Worm (Caenorhabditis elegans) whole organism, L3 larva: Measurements from ENCODE around the gene Y41D4B.24.
"Not testable (repeated sequence)": the region's sequence is repeated elsewhere in the genome, so short reads cannot be mapped to it uniquely, and the experiment has no call there.

ENCODE experiments used
- R02D3.7 ChIP-seq: fragments of 150-350 bp; optimal IDR thresholded peaks from 2 replicates; lab custom pipeline; 2014; ENCODE audit warnings: missing biosample characterization, missing genetic modification characterization
- ama-1 ChIP-seq: fragments of 150-350 bp; optimal IDR thresholded peaks from 2 replicates; lab custom pipeline; 2018
- ceh-16 ChIP-seq: sonication (generic microtip); optimal IDR thresholded peaks from 2 replicates; lab custom pipeline; 2017; ENCODE audit warnings: missing biosample characterization, missing genetic modification characterization
- ceh-28 ChIP-seq: fragments of 150-350 bp; optimal IDR thresholded peaks from 2 replicates; lab custom pipeline; 2014; ENCODE audit warnings: missing biosample characterization, missing genetic modification reagents, missing genetic modification characterization
- ceh-82 ChIP-seq: fragments of 150-350 bp; optimal IDR thresholded peaks from 2 replicates; lab custom pipeline; 2014; ENCODE audit warnings: missing biosample characterization, missing genetic modification characterization
- daf-12 ChIP-seq: fragments of 150-350 bp; optimal IDR thresholded peaks from 2 replicates; lab custom pipeline; 2014; ENCODE audit warnings: missing biosample characterization, missing genetic modification reagents, missing genetic modification characterization
- egl-27 ChIP-seq: sonication (generic microtip); optimal IDR thresholded peaks from 4 replicates; lab custom pipeline; 2017; ENCODE audit warnings: missing biosample characterization, missing genetic modification reagents, missing genetic modification characterization
- elt-1 ChIP-seq: fragments of 150-350 bp; optimal IDR thresholded peaks from 2 replicates; lab custom pipeline; 2014; ENCODE audit warnings: missing biosample characterization, missing genetic modification characterization
- elt-2 ChIP-seq: sonication (generic microtip); optimal IDR thresholded peaks from 2 replicates; lab custom pipeline; 2016; ENCODE audit warnings: missing genetic modification reagents, mild to moderate bottlenecking, missing genetic modification characterization, missing compliant biosample characterization
- eor-1 ChIP-seq, 2 experiments: fragments of 150-350 bp; optimal IDR thresholded peaks; 2 replicates each; lab custom pipeline; 2014 to 2018; ENCODE audit warnings: missing biosample characterization in 2 of 2, missing genetic modification characterization in 2 of 2
- fkh-10 ChIP-seq: sonication (generic microtip); optimal IDR thresholded peaks from 2 replicates; lab custom pipeline; 2017; ENCODE audit warnings: missing biosample characterization, missing genetic modification reagents, missing genetic modification characterization
- fkh-2 ChIP-seq: fragments of 150-350 bp; optimal IDR thresholded peaks from 2 replicates; lab custom pipeline; 2014; ENCODE audit warnings: missing biosample characterization, missing genetic modification reagents, missing genetic modification characterization
- hmg-11 ChIP-seq: sonication (generic microtip); optimal IDR thresholded peaks from 2 replicates; lab custom pipeline; 2016; ENCODE audit warnings: missing genetic modification characterization, missing compliant biosample characterization
- jun-1 ChIP-seq: fragments of 150-350 bp; optimal IDR thresholded peaks from 2 replicates; lab custom pipeline; 2014; ENCODE audit warnings: missing biosample characterization, missing genetic modification reagents, missing genetic modification characterization
- lin-15B ChIP-seq: fragments of 150-350 bp; optimal IDR thresholded peaks from 2 replicates; lab custom pipeline; 2014; ENCODE audit warnings: missing biosample characterization, missing genetic modification characterization
- lin-39 ChIP-seq: fragments of 150-350 bp; optimal IDR thresholded peaks from 2 replicates; lab custom pipeline; 2018; ENCODE audit warnings: missing biosample characterization, missing genetic modification reagents, missing genetic modification characterization
- lsy-12 ChIP-seq: sonication (generic microtip); optimal IDR thresholded peaks from 2 replicates; lab custom pipeline; 2016; ENCODE audit warnings: mild to moderate bottlenecking, missing genetic modification characterization, missing compliant biosample characterization
- mdl-1 ChIP-seq: fragments of 150-350 bp; optimal IDR thresholded peaks from 2 replicates; lab custom pipeline; 2014; ENCODE audit warnings: missing biosample characterization, missing genetic modification characterization
- nfya-1 ChIP-seq: sonication (generic microtip); optimal IDR thresholded peaks from 2 replicates; lab custom pipeline; 2017; ENCODE audit warnings: missing genetic modification characterization, mild to moderate bottlenecking, missing compliant biosample characterization, antibody characterized with exemption, moderate library complexity; ENCODE audit not compliant: insufficient read depth
- nhr-11 ChIP-seq: fragments of 150-350 bp; optimal IDR thresholded peaks from 2 replicates; lab custom pipeline; 2014; ENCODE audit warnings: missing biosample characterization, missing genetic modification characterization
- nhr-23 ChIP-seq: fragments of 150-350 bp; optimal IDR thresholded peaks from 2 replicates; lab custom pipeline; 2014; ENCODE audit warnings: missing biosample characterization, missing genetic modification reagents, missing genetic modification characterization
- nhr-237 ChIP-seq: fragments of 150-350 bp; optimal IDR thresholded peaks from 2 replicates; lab custom pipeline; 2014; ENCODE audit warnings: missing biosample characterization, missing genetic modification characterization
- nhr-25 ChIP-seq: sonication (generic microtip); optimal IDR thresholded peaks from 2 replicates; lab custom pipeline; 2017; ENCODE audit warnings: missing biosample characterization, missing genetic modification characterization
- nhr-28 ChIP-seq: fragments of 150-350 bp; optimal IDR thresholded peaks from 2 replicates; lab custom pipeline; 2014; ENCODE audit warnings: missing biosample characterization, missing genetic modification characterization
- nhr-43 ChIP-seq: sonication (generic microtip); optimal IDR thresholded peaks from 2 replicates; lab custom pipeline; 2016; ENCODE audit warnings: mild to moderate bottlenecking, missing genetic modification characterization, missing compliant biosample characterization; ENCODE audit not compliant: poor library complexity, severe bottlenecking
- nhr-67 ChIP-seq: fragments of 150-350 bp; optimal IDR thresholded peaks from 2 replicates; lab custom pipeline; 2014; ENCODE audit warnings: missing biosample characterization, missing genetic modification characterization
- nhr-76 ChIP-seq: fragments of 150-350 bp; sonication (generic microtip); optimal IDR thresholded peaks from 5 replicates; lab custom pipeline; 2014; ENCODE audit warnings: missing biosample characterization, missing genetic modification characterization
- nhr-77 ChIP-seq: fragments of 150-350 bp; optimal IDR thresholded peaks from 2 replicates; lab custom pipeline; 2014; ENCODE audit warnings: missing biosample characterization, missing genetic modification characterization
- pha-4 ChIP-seq: fragments of 150-350 bp; optimal IDR thresholded peaks from 2 replicates; lab custom pipeline; 2014; ENCODE audit warnings: missing biosample characterization, missing genetic modification reagents, missing genetic modification characterization
- pqm-1 ChIP-seq: fragments of 150-350 bp; optimal IDR thresholded peaks from 2 replicates; lab custom pipeline; 2017; ENCODE audit warnings: missing biosample characterization, missing genetic modification characterization, inconsistent platforms
- sea-2 ChIP-seq: fragments of 150-350 bp; sonication (generic microtip); optimal IDR thresholded peaks from 4 replicates; lab custom pipeline; 2014; ENCODE audit warnings: missing biosample characterization, missing genetic modification reagents, missing genetic modification characterization
- skn-1 ChIP-seq: fragments of 150-350 bp; optimal IDR thresholded peaks from 2 replicates; lab custom pipeline; 2014; ENCODE audit warnings: missing biosample characterization, missing genetic modification characterization
- snpc-4 ChIP-seq: fragments of 150-350 bp; optimal IDR thresholded peaks from 2 replicates; lab custom pipeline; 2014; ENCODE audit warnings: missing biosample characterization, missing genetic modification characterization
- tbx-2 ChIP-seq: sonication (generic microtip); optimal IDR thresholded peaks from 2 replicates; lab custom pipeline; 2016; ENCODE audit warnings: mild to moderate bottlenecking, missing genetic modification characterization, missing compliant biosample characterization
- unc-39 ChIP-seq: sonication (generic microtip); optimal IDR thresholded peaks from 4 replicates; lab custom pipeline; 2017; ENCODE audit warnings: missing biosample characterization, missing genetic modification characterization

The Y41D4B.24 gene

ce11 chrIV:1657069-1657468 is 24.9 kb downstream of the Y41D4B.24 start:
- no peak for TF ChIP-seq unc-39 (tag; lab: Kevin White, UChicago)
- peak; percentile 88 for TF ChIP-seq pha-4 (tag; lab: Kevin White, UChicago)
- no peak for TF ChIP-seq elt-1 (tag; lab: Kevin White, UChicago)
- no peak for TF ChIP-seq ceh-28 (tag; lab: Kevin White, UChicago)
- no peak for TF ChIP-seq sea-2 (GFP tag; lab: Kevin White, UChicago)
- no peak for TF ChIP-seq hmg-11 (tag; lab: Kevin White, UChicago)
- TF ChIP-seq skn-1 (tag; lab: Kevin White, UChicago): no peak
- TF ChIP-seq nhr-23: peak; percentile 37

ce11 chrIV:1655312-1655711 is 26.7 kb downstream of the Y41D4B.24 start:
- TF ChIP-seq nfya-1 (tag; lab: Kevin White, UChicago): peak; percentile 43
- TF ChIP-seq nhr-23: peak; percentile 61
- peak; percentile 79 for TF ChIP-seq nhr-25 (tag; lab: Kevin White, UChicago)
- no peak for TF ChIP-seq nhr-11 (tag; lab: Kevin White, UChicago)
- no peak for TF ChIP-seq nhr-28 (tag; lab: Kevin White, UChicago)
- no peak for TF ChIP-seq snpc-4 (tag; lab: Kevin White, UChicago)
- TF ChIP-seq nhr-43 (tag; lab: Kevin White, UChicago): peak; percentile 2
- TF ChIP-seq fkh-2: no peak
- peak; percentile 67 for TF ChIP-seq pha-4 (tag; lab: Kevin White, UChicago)
- peak; percentile 5 for TF ChIP-seq jun-1 (tag; lab: Kevin White, UChicago)
- no peak for TF ChIP-seq egl-27
- TF ChIP-seq ama-1 (lab: Kevin White, UChicago): no peak
- TF ChIP-seq elt-2 (tag; lab: Kevin White, UChicago): peak; percentile 42
- no peak for TF ChIP-seq nhr-77 (tag; lab: Kevin White, UChicago)

ce11 chrIV:1649794-1650193 is 32.2 kb downstream of the Y41D4B.24 start:
- TF ChIP-seq elt-2 (tag; lab: Kevin White, UChicago) (peak; percentile 41), lin-15B (tag; lab: Kevin White, UChicago) (peak; percentile 29), nhr-237 (tag; lab: Kevin White, UChicago) (no peak), R02D3.7 (tag; lab: Kevin White, UChicago) (no peak), pqm-1 (peak; percentile 5), ceh-82 (tag; lab: Kevin White, UChicago) (no peak), hmg-11 (tag; lab: Kevin White, UChicago) (peak; percentile 53), jun-1 (tag; lab: Kevin White, UChicago) (peak; percentile 61), ceh-28 (tag; lab: Kevin White, UChicago) (no peak), nfya-1 (tag; lab: Kevin White, UChicago) (peak; percentile 11), lin-39 (peak; percentile 55), skn-1 (tag; lab: Kevin White, UChicago) (peak; percentile 74), pha-4 (tag; lab: Kevin White, UChicago) (peak; percentile 62)

- TF ChIP-seq skn-1 (tag; lab: Kevin White, UChicago): no peak
- TF ChIP-seq nfya-1 (tag; lab: Kevin White, UChicago): peak; percentile 96
Measured at ce11 chrIV:1649349-1649748, 32.6 kb downstream of the Y41D4B.24 start.

ce11 chrIV:1645198-1645597 is 36.8 kb downstream of the Y41D4B.24 start, which contains the start of gene nhr-274:
TSS of gene nhr-274 (minus strand) at chrIV:1645298.
- not testable (repeated sequence) for TF ChIP-seq lin-15B, nhr-76, pha-4 (tag; lab: Kevin White, UChicago)

- TF ChIP-seq lsy-12 (tag; lab: Kevin White, UChicago) (no peak), fkh-10 (GFP tag; lab: Kevin White, UChicago) (peak; percentile 12)
Measured at ce11 chrIV:1637333-1637732, 44.6 kb downstream of the Y41D4B.24 start.

- no peak for TF ChIP-seq tbx-2
- TF ChIP-seq fkh-10 (GFP tag; lab: Kevin White, UChicago): no peak
- no peak for TF ChIP-seq eor-1 (tag; optimal IDR thresholded peaks at IDR 0.05; lab: Kevin White, UChicago)
- no peak for TF ChIP-seq elt-2 (tag; lab: Kevin White, UChicago)
- no peak for TF ChIP-seq skn-1 (tag; lab: Kevin White, UChicago)
- no peak for TF ChIP-seq daf-12
- TF ChIP-seq ceh-16 (tag; lab: Kevin White, UChicago): no peak
- no peak for TF ChIP-seq mdl-1 (tag; lab: Kevin White, UChicago)
- TF ChIP-seq nhr-67 (tag; lab: Kevin White, UChicago): no peak
- no peak for TF ChIP-seq nhr-11 (tag; lab: Kevin White, UChicago)
Measured at ce11 chrIV:1633445-1633844, 48.5 kb downstream of the Y41D4B.24 start, which contains the start of gene Y41D4B.6. TSS of gene Y41D4B.6 (plus strand) at chrIV:1633745.
